Fruit fly (Drosophila melanogaster) whole organism, embryonic: Measurements from ENCODE around the gene fne.

Experiments
- Aef1 ChIP-seq: fragments of 200-800 bp; sonication (Bioruptor generic); IDR thresholded peaks from 3 replicates; pipeline ENCODE4 v1.3.6; 2022; ENCODE audit warnings: missing biosample characterization, missing genetic modification characterization
- Atf6 ChIP-seq: fragments of 200-800 bp; sonication (Bioruptor generic); IDR thresholded peaks from 2 replicates; pipeline ENCODE4 v1.3.6; 2022; ENCODE audit warnings: missing biosample characterization, missing genetic modification characterization
- CG11504 ChIP-seq: fragments of 200-800 bp; sonication (Bioruptor generic); optimal IDR thresholded peaks from 3 replicates; lab custom pipeline; 2019; ENCODE audit warnings: missing biosample characterization, mild to moderate bottlenecking, missing genetic modification characterization, moderate library complexity
- CG11695 ChIP-seq: fragments of 200-800 bp; sonication (Bioruptor generic); IDR thresholded peaks from 3 replicates; pipeline ENCODE4 v1.3.6; 2022; ENCODE audit warnings: missing biosample characterization, missing genetic modification characterization
- CG14014 ChIP-seq: fragments of 200-800 bp; sonication (Bioruptor generic); IDR thresholded peaks from 2 replicates; pipeline ENCODE4 v1.3.6; 2022; ENCODE audit warnings: missing biosample characterization, missing genetic modification characterization
- CG14050 ChIP-seq: fragments of 200-800 bp; sonication (Bioruptor generic); IDR thresholded peaks from 3 replicates; pipeline ENCODE4 v1.3.6; 2022; ENCODE audit warnings: missing biosample characterization, missing genetic modification characterization
- CG15514 ChIP-seq: fragments of 200-800 bp; sonication (Bioruptor generic); optimal IDR thresholded peaks from 3 replicates; lab custom pipeline; 2017; ENCODE audit warnings: missing biosample characterization, missing genetic modification characterization, mild to moderate bottlenecking, moderate library complexity, missing genetic modification reagents
- CG17359 ChIP-seq: fragments of 200-800 bp; sonication (Bioruptor generic); optimal IDR thresholded peaks from 3 replicates; lab custom pipeline; 2018; ENCODE audit warnings: missing biosample characterization, mild to moderate bottlenecking, missing genetic modification characterization, moderate library complexity
- CG18599 ChIP-seq: fragments of 200-800 bp; sonication (Bioruptor generic); optimal IDR thresholded peaks from 3 replicates; lab custom pipeline; 2017; ENCODE audit warnings: missing biosample characterization, missing genetic modification characterization, mild to moderate bottlenecking, moderate library complexity, missing genetic modification reagents
- CG2120 ChIP-seq: fragments of 200-800 bp; sonication (Bioruptor generic); optimal IDR thresholded peaks from 3 replicates; lab custom pipeline; 2016; ENCODE audit warnings: missing biosample characterization, missing genetic modification characterization
- CG2199 ChIP-seq: fragments of 200-800 bp; sonication (Bioruptor generic); IDR thresholded peaks from 3 replicates; pipeline ENCODE4 v1.3.6; 2022; ENCODE audit warnings: missing biosample characterization, missing genetic modification characterization
- CG30403 ChIP-seq: fragments of 200-800 bp; sonication (Bioruptor generic); optimal IDR thresholded peaks from 3 replicates; lab custom pipeline; 2016; ENCODE audit warnings: missing biosample characterization, missing genetic modification characterization
- CG3163 ChIP-seq: fragments of 200-800 bp; sonication (Bioruptor generic); optimal IDR thresholded peaks from 3 replicates; lab custom pipeline; 2016; ENCODE audit warnings: missing biosample characterization, missing genetic modification characterization
- CG34376 ChIP-seq: fragments of 200-800 bp; sonication (Bioruptor generic); optimal IDR thresholded peaks from 2 replicates; lab custom pipeline; 2018; ENCODE audit warnings: missing biosample characterization, mild to moderate bottlenecking, missing genetic modification characterization
- CG3995 ChIP-seq: fragments of 200-800 bp; sonication (Bioruptor generic); optimal IDR thresholded peaks from 3 replicates; lab custom pipeline; 2016; ENCODE audit warnings: missing biosample characterization, missing genetic modification characterization
- CG43689 ChIP-seq: fragments of 200-800 bp; sonication (Bioruptor generic); IDR thresholded peaks from 2 replicates; pipeline ENCODE4 v1.3.6; 2022; ENCODE audit warnings: missing biosample characterization, missing genetic modification characterization
- CHES-1-like ChIP-seq: fragments of 200-800 bp; sonication (Bioruptor generic); optimal IDR thresholded peaks from 2 replicates; lab custom pipeline; 2016; ENCODE audit warnings: missing biosample characterization, missing genetic modification characterization
- Doc2 ChIP-seq: fragments of 200-800 bp; sonication (Bioruptor generic); IDR thresholded peaks from 2 replicates; pipeline ENCODE4 v1.3.6; 2022; ENCODE audit warnings: missing biosample characterization, missing genetic modification characterization
- E2f1 ChIP-seq: fragments of 200-800 bp; sonication (Bioruptor generic); IDR thresholded peaks from 2 replicates; pipeline ENCODE4 v1.3.6; 2022; ENCODE audit warnings: missing biosample characterization, missing genetic modification characterization
- Eip74EF ChIP-seq, 2 experiments: fragments of 200-800 bp in 1 of 2; fragments of >200 bp in 1 of 2; sonication (Bioruptor generic) in 1 of 2; optimal IDR thresholded peaks; 2 replicates each; lab custom pipeline; 2017 to 2019; ENCODE audit warnings: missing biosample characterization in 2 of 2, missing genetic modification characterization in 2 of 2, mild to moderate bottlenecking in 1 of 2, moderate library complexity in 1 of 2
- Fer1 ChIP-seq: fragments of 200-800 bp; sonication (Bioruptor generic); optimal IDR thresholded peaks from 2 replicates; lab custom pipeline; 2017; ENCODE audit warnings: missing biosample characterization, mild to moderate bottlenecking, missing genetic modification characterization
- HHEX ChIP-seq: fragments of 200-800 bp; sonication (Bioruptor generic); optimal IDR thresholded peaks from 3 replicates; lab custom pipeline; 2017; ENCODE audit warnings: missing biosample characterization, mild to moderate bottlenecking, missing genetic modification characterization, missing genetic modification reagents
- HLH4C ChIP-seq: fragments of 200-800 bp; sonication (Bioruptor generic); IDR thresholded peaks from 3 replicates; pipeline ENCODE4 v1.3.6; 2022; ENCODE audit warnings: missing biosample characterization, missing genetic modification characterization; ENCODE audit not compliant: partially characterized antibody
- HmgD ChIP-seq: fragments of 200-800 bp; sonication (Bioruptor generic); optimal IDR thresholded peaks from 3 replicates; lab custom pipeline; 2016; ENCODE audit warnings: missing biosample characterization, missing genetic modification characterization
- Med ChIP-seq: fragments of 200-800 bp; sonication (Bioruptor generic); peaks from one replicate; lab custom pipeline; 2016; ENCODE audit warnings: missing biosample characterization, missing genetic modification characterization, mild to moderate bottlenecking, inconsistent platforms, moderate library complexity
- Sox102F ChIP-seq: fragments of 200-800 bp; sonication (Bioruptor generic); optimal IDR thresholded peaks from 2 replicates; lab custom pipeline; 2018; ENCODE audit warnings: missing biosample characterization, mild to moderate bottlenecking, missing genetic modification characterization, moderate library complexity
- Vsx1 ChIP-seq: fragments of 200-800 bp; sonication (Bioruptor generic); optimal IDR thresholded peaks from 2 replicates; lab custom pipeline; 2017; ENCODE audit warnings: missing biosample characterization, mild to moderate bottlenecking, missing genetic modification characterization, missing genetic modification reagents
- bab2 ChIP-seq: fragments of 200-800 bp; sonication (Bioruptor generic); optimal IDR thresholded peaks from 2 replicates; lab custom pipeline; 2016; ENCODE audit warnings: missing biosample characterization, missing genetic modification characterization
- bowl ChIP-seq: fragments of 200-800 bp; sonication (Bioruptor generic); IDR thresholded peaks from 2 replicates; pipeline ENCODE4 v1.3.6; 2022; ENCODE audit warnings: missing biosample characterization, missing genetic modification characterization
- cwo ChIP-seq: fragments of 200-800 bp; sonication (Bioruptor generic); optimal IDR thresholded peaks from 3 replicates; lab custom pipeline; 2017; ENCODE audit warnings: missing biosample characterization, missing genetic modification characterization, mild to moderate bottlenecking, moderate library complexity, missing genetic modification reagents
- dmrt99B ChIP-seq: fragments of 200-800 bp; sonication (Bioruptor generic); optimal IDR thresholded peaks from 2 replicates; lab custom pipeline; 2018; ENCODE audit warnings: missing biosample characterization, mild to moderate bottlenecking, missing genetic modification characterization, moderate library complexity
- fd102C ChIP-seq: fragments of 200-800 bp; sonication (Bioruptor generic); optimal IDR thresholded peaks from 2 replicates; lab custom pipeline; 2018; ENCODE audit warnings: missing biosample characterization, mild to moderate bottlenecking, missing genetic modification characterization, moderate library complexity
- gem ChIP-seq: fragments of 200-800 bp; sonication (Bioruptor generic); optimal IDR thresholded peaks from 2 replicates; lab custom pipeline; 2019; ENCODE audit warnings: missing biosample characterization, mild to moderate bottlenecking, missing genetic modification characterization, moderate library complexity
- grau ChIP-seq: fragments of 200-800 bp; optimal IDR thresholded peaks from 3 replicates; lab custom pipeline; 2019; ENCODE audit warnings: missing biosample characterization, mild to moderate bottlenecking, missing genetic modification characterization, moderate library complexity
- her ChIP-seq: fragments of 200-800 bp; sonication (Bioruptor generic); optimal IDR thresholded peaks from 2 replicates; lab custom pipeline; 2016; ENCODE audit warnings: missing biosample characterization, missing genetic modification characterization
- lab ChIP-seq: fragments of 200-800 bp; sonication (Bioruptor generic); optimal IDR thresholded peaks from 3 replicates; lab custom pipeline; 2017; ENCODE audit warnings: missing biosample characterization, missing genetic modification characterization, mild to moderate bottlenecking, moderate library complexity, missing genetic modification reagents
- lilli ChIP-seq: fragments of 200-800 bp; sonication (Bioruptor generic); optimal IDR thresholded peaks from 3 replicates; lab custom pipeline; 2016; ENCODE audit warnings: missing biosample characterization, missing genetic modification characterization
- repo ChIP-seq: fragments of 200-800 bp; sonication (Bioruptor generic); optimal IDR thresholded peaks from 2 replicates; lab custom pipeline; 2016; ENCODE audit warnings: missing biosample characterization, missing genetic modification characterization
- row ChIP-seq: fragments of 200-800 bp; sonication (Bioruptor generic); IDR thresholded peaks from 3 replicates; pipeline ENCODE4 v1.3.6; 2022; ENCODE audit warnings: missing biosample characterization, missing genetic modification characterization
- slbo ChIP-seq: fragments of 200-800 bp; sonication (Bioruptor generic); IDR thresholded peaks from 2 replicates; pipeline ENCODE4 v1.3.6; 2022; ENCODE audit warnings: missing biosample characterization, missing genetic modification characterization
- wor ChIP-seq: fragments of 200-800 bp; sonication (Bioruptor generic); IDR thresholded peaks from 2 replicates; pipeline ENCODE4 v1.3.6; 2022; ENCODE audit warnings: missing biosample characterization, missing genetic modification characterization

The fne gene

DNA sequence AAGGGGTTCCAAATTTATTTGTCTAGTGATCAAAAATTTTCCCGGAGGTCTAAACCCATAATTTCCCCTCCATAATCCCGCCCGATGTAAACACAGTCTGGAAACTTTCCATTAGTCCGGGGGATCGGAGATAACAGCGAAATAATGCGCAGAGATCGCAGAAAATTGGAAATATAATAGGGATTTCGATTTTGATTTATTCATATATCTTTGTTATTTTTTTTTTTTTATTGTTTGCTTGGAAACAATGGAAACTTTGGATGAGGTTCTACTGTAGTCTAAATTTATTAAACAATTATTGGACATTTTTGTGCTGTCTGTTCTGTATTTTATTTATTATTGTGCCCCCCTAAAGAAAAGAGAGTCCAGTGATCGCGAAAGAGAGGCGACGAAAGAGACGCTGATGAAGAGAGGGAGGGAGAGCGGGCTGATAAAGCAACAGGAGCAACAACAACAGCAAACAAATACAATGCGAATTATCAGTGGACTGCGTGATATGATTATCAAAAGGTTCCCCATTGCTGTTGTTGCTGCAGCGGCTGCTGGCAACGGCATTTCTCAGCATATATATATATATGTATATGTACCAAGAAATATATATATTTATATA lies 22.1 kb upstream of the fne start (continued):
- TF ChIP-seq Eip74EF (GFP tag; optimal IDR thresholded peaks at IDR 0.05; lab: Kevin White, UChicago) (no peak), HLH4C (GFP tag; lab: Robert Waterston, UW) (no peak), CG2120 (GFP tag; lab: Kevin White, UChicago) (peak; percentile 60), CG3163 (GFP tag; lab: Kevin White, UChicago) (peak; percentile 71), lab (peak; percentile 44), E2f1 (GFP tag; lab: Robert Waterston, UW) (no peak), Aef1 (GFP tag; lab: Robert Waterston, UW) (no peak), slbo (GFP tag; lab: Robert Waterston, UW) (peak; percentile 44; the same call in 1 of the 2 replicates), CG34376 (GFP tag; lab: Kevin White, UChicago) (peak; percentile 32), CG15514 (GFP tag; lab: Kevin White, UChicago) (no peak), Fer1 (no peak), bab2 (GFP tag; lab: Kevin White, UChicago) (peak; percentile 7), CG18599 (GFP tag; lab: Kevin White, UChicago) (peak; percentile 38), CG17359 (tag; lab: Kevin White, UChicago) (no peak), bowl (GFP tag; lab: Robert Waterston, UW) (no peak), row (GFP tag; lab: Robert Waterston, UW) (peak; percentile 47; the same call in 2 of the 3 replicates), CG30403 (GFP tag; lab: Kevin White, UChicago) (peak; percentile 1), CG43689 (GFP tag; lab: Robert Waterston, UW) (no peak), CG11695 (GFP tag; lab: Robert Waterston, UW) (peak; percentile 38; the same call in 1 of the 3 replicates), CHES-1-like (GFP tag; lab: Kevin White, UChicago) (no peak), CG11504 (peak; percentile 0), HHEX (GFP tag; lab: Kevin White, UChicago) (no peak), Doc2 (no peak), lilli (GFP tag; lab: Kevin White, UChicago) (peak; percentile 38), Vsx1 (GFP tag; lab: Kevin White, UChicago) (no peak), grau (tag; lab: Kevin White, UChicago) (peak; percentile 49), cwo (GFP tag; lab: Kevin White, UChicago) (peak; percentile 21), Atf6 (GFP tag; lab: Robert Waterston, UW) (0 out of 2 replicates have a peak, but pooled peaks have one; percentile 18), repo (GFP tag; lab: Kevin White, UChicago) (no peak), CG2199 (GFP tag; lab: Robert Waterston, UW) (no peak), dmrt99B (peak; percentile 1), her (GFP tag; lab: Kevin White, UChicago) (no peak), Med (GFP tag; lab: Kevin White, UChicago) (peak; percentile 69), Sox102F (GFP tag; lab: Kevin White, UChicago) (peak; percentile 25), fd102C (GFP tag; lab: Kevin White, UChicago) (no peak), CG14050 (GFP tag; lab: Robert Waterston, UW) (no peak), HmgD (GFP tag; lab: Kevin White, UChicago) (no peak), wor (GFP tag; lab: Robert Waterston, UW) (no peak), CG3995 (GFP tag; lab: Kevin White, UChicago) (no peak), gem (tag; lab: Kevin White, UChicago) (peak; percentile 27), CG14014 (GFP tag; lab: Robert Waterston, UW) (0 out of 2 replicates have a peak, but pooled peaks have one; percentile 16)
